Fruit fly (Drosophila melanogaster) whole organism: ENCODE data around the gene hyd.

Source experiments
- CG8478 ChIP-seq: fragments of >200 bp; optimal IDR thresholded peaks from 2 replicates; lab custom pipeline; 2018; ENCODE audit warnings: inconsistent platforms
- psq ChIP-seq: fragments of >200 bp; optimal IDR thresholded peaks from 2 replicates; lab custom pipeline; 2017
- usp ChIP-seq: fragments of >200 bp; optimal IDR thresholded peaks from 2 replicates; lab custom pipeline; 2017; ENCODE audit warnings: missing biosample characterization, missing genetic modification characterization, mixed read lengths

dm6 chr3R:9730784-9731183, 5.4 kb upstream of the hyd start, which contains the start of gene FoxP:
- no peak for TF ChIP-seq psq
- TF ChIP-seq usp (GFP tag; lab: Kevin White, UChicago): no peak
- no peak for TF ChIP-seq CG8478 (lab: Kevin White, UChicago)
